Fruit fly (Drosophila melanogaster): ENCODE measurements around the gene SLIRP1.
A peak's percentile ranks its signal among the peaks of the same experiment; 100 is the strongest.

The SLIRP1 gene

dm6 chrX:21319202-21319772 lies at the start of gene SLIRP1, which contains the start of gene anox (continued):
- TF ChIP-seq schlank (tag; optimal IDR thresholded peaks at IDR 0.05) (peak; percentile 67), gce (GFP tag; IDR thresholded peaks at IDR 0.05) (no peak; the same call in 2 of the 3 replicates), CG16863 (GFP tag; optimal IDR thresholded peaks at IDR 0.05) (peak; percentile 78), vvl (GFP tag; IDR thresholded peaks at IDR 0.05) (peak; percentile 80), CG11504 (tag; optimal IDR thresholded peaks at IDR 0.05) (peak; percentile 91), onecut (GFP tag; IDR thresholded peaks at IDR 0.05) (peak; percentile 60), CG31224 (GFP tag; IDR thresholded peaks at IDR 0.05) (peak; percentile 61), Fer3 (tag; optimal IDR thresholded peaks at IDR 0.05) (peak; percentile 85), CG10654 (GFP tag; optimal IDR thresholded peaks at IDR 0.05) (peak; percentile 84), CG14860 (GFP tag; IDR thresholded peaks at IDR 0.05; ENCODE audit: partially characterized antibody) (no peak), Ets65A (GFP tag) (peak; percentile 68), D19A (tag; optimal IDR thresholded peaks at IDR 0.05) (peak; percentile 100), D (optimal IDR thresholded peaks at IDR 0.05) (no peak), D (GFP tag; optimal IDR thresholded peaks at IDR 0.05) (peak; percentile 85), bsh (GFP tag; optimal IDR thresholded peaks at IDR 0.05) (peak; percentile 52 to 87), Awh (GFP tag; IDR thresholded peaks at IDR 0.05) (peak; percentile 44; the same call in 1 of the 2 replicates), tx (GFP tag; optimal IDR thresholded peaks at IDR 0.05) (peak; percentile 69), fd96Cb (tag; optimal IDR thresholded peaks at IDR 0.05) (peak; percentile 89), Opbp (GFP tag; IDR thresholded peaks at IDR 0.05; ENCODE audit: partially characterized antibody) (no peak), CG17359 (tag; optimal IDR thresholded peaks at IDR 0.05) (peak; percentile 80), Vsx1 (GFP tag; optimal IDR thresholded peaks at IDR 0.05) (peak; percentile 87), CG6254 (GFP tag; optimal IDR thresholded peaks at IDR 0.05) (peak; percentile 58), chif (GFP tag; optimal IDR thresholded peaks at IDR 0.05) (peak; percentile 54 to 79), Dad (GFP tag; optimal IDR thresholded peaks at IDR 0.05) (peak; percentile 55), tap (tag; optimal IDR thresholded peaks at IDR 0.05) (peak; percentile 81), ken (GFP tag; IDR thresholded peaks at IDR 0.05) (peak; percentile 65; the same call in 2 of the 3 replicates), ham (GFP tag; IDR thresholded peaks at IDR 0.05) (0 out of 2 replicates have a peak, but pooled peaks have one; percentile 23), CG9817 (tag; optimal IDR thresholded peaks at IDR 0.05) (peak; percentile 85), pros (GFP tag; optimal IDR thresholded peaks at IDR 0.05) (peak; percentile 18), Doc2 (GFP tag; IDR thresholded peaks at IDR 0.05) (no peak), sens (GFP tag) (peak; percentile 97), CG7839 (tag; optimal IDR thresholded peaks at IDR 0.05) (peak; percentile 94), unc-4 (GFP tag; IDR thresholded peaks at IDR 0.05; ENCODE audit: partially characterized antibody) (no peak), CG8944 (GFP tag; optimal IDR thresholded peaks at IDR 0.05) (peak; percentile 60), CG8089 (GFP tag; optimal IDR thresholded peaks at IDR 0.05) (peak; percentile 61), exex (tag; optimal IDR thresholded peaks at IDR 0.05) (peak; percentile 79), Deaf1 (tag; optimal IDR thresholded peaks at IDR 0.05) (peak; percentile 74), CG2712 (tag; optimal IDR thresholded peaks at IDR 0.05) (peak; percentile 92), MTF-1 (GFP tag; optimal IDR thresholded peaks at IDR 0.05; ENCODE audit: borderline replicate concordance) (no peak), Neu2 (GFP tag; optimal IDR thresholded peaks at IDR 0.05; ENCODE audit: borderline replicate concordance) (no peak), CG1602 (GFP tag; optimal IDR thresholded peaks at IDR 0.05) (peak; percentile 89), sima (GFP tag; optimal IDR thresholded peaks at IDR 0.05) (no peak), lov (optimal IDR thresholded peaks at IDR 0.05) (no peak), lov (GFP tag; IDR thresholded peaks at IDR 0.05) (no peak), Taf1 (GFP tag; IDR thresholded peaks at IDR 0.05) (peak; percentile 64; the same call in 1 of the 2 replicates), chinmo (GFP tag; IDR thresholded peaks at IDR 0.05; ENCODE audit: partially characterized antibody) (no peak), Med (GFP tag) (peak; percentile 92), pita (GFP tag; optimal IDR thresholded peaks at IDR 0.05) (no peak), CG6654 (GFP tag; optimal IDR thresholded peaks at IDR 0.05) (peak; percentile 65), CkIIα-i1 (GFP tag; IDR thresholded peaks at IDR 0.05) (no peak)

All from whole organism, embryonic.